Worm (Caenorhabditis elegans) whole organism, young adult: Measurements from ENCODE around the gene F46F5.13.

Experiments used
- Y56A3A.18 ChIP-seq: fragments of 200-800 bp; sonication (Bioruptor generic); IDR thresholded peaks from 2 replicates; pipeline ENCODE4 v1.3.6; 2022; ENCODE audit warnings: missing genetic modification reagents, missing genetic modification characterization, missing compliant biosample characterization
- bed-1 ChIP-seq: fragments of 200-800 bp; sonication (Bioruptor generic); IDR thresholded peaks from 2 replicates; pipeline ENCODE4 v1.3.6; 2022; ENCODE audit warnings: missing genetic modification reagents, missing genetic modification characterization, missing compliant biosample characterization
- efl-1 ChIP-seq: fragments of 150-350 bp; optimal IDR thresholded peaks from 2 replicates; lab custom pipeline; 2014; ENCODE audit warnings: missing biosample characterization, missing genetic modification reagents, missing genetic modification characterization
- nfya-2 ChIP-seq: fragments of 200-800 bp; sonication (Bioruptor generic); IDR thresholded peaks from 2 replicates; pipeline ENCODE4 v1.3.6; 2022; ENCODE audit warnings: missing genetic modification reagents, missing genetic modification characterization, missing compliant biosample characterization
- pha-4 ChIP-seq: fragments of 150-350 bp; sonication (generic microtip); optimal IDR thresholded peaks from 2 replicates; lab custom pipeline; 2014; ENCODE audit warnings: missing biosample characterization, missing genetic modification reagents, missing genetic modification characterization
- rpc-1 ChIP-seq, 2 experiments: fragments of 150-350 bp in 1 of 2; sonication (generic microtip) in 1 of 2; optimal IDR thresholded peaks; 2 replicates each; lab custom pipeline; 2014 to 2018; ENCODE audit warnings: missing biosample characterization in 1 of 2, missing genetic modification characterization in 1 of 2, missing genetic modification reagents in 1 of 2, missing genotype in 1 of 2

DNA sequence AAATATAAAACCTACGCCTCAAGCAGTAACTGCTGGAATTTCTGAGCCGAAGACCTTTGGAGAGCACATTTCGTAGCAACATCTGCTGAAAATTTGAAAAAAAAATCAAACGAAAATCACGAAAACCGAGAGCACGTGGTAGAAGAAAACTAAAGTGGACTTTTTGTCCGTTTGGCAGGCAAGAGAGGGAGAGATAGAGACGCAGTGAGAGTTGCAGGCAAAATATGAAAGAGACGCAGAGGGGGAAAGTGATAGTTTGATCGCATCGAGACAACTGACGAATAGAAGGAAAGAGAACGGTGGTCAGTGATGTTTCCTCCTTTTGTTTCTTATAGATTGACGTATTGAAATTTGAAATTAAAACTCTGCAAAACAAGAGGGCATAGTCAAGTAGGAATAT is 45.4 kb downstream of the F46F5.13 start, which contains the start of the genes acdh-9 and F28A10.13:
- TF ChIP-seq pha-4 (tag; lab: Kevin White, UChicago) (no peak), Y56A3A.18 (GFP tag; lab: Robert Waterston, UW) (no peak), bed-1 (no peak), rpc-1 (optimal IDR thresholded peaks at IDR 0.05; lab: Kevin White, UChicago) (no peak), rpc-1 (tag; optimal IDR thresholded peaks at IDR 0.05; lab: Kevin White, UChicago) (no peak), nfya-2 (GFP tag; lab: Robert Waterston, UW) (no peak), efl-1 (GFP tag; lab: Kevin White, UChicago) (no peak)
